Worm (Caenorhabditis elegans) whole organism, L1 larva: ENCODE data around the gene R04E5.7.

ENCODE experiments used
- elt-3 ChIP-seq, 6 experiments: fragments of 150-350 bp in 1 of 6; sonication (generic microtip); optimal IDR thresholded peaks; 2 replicates each; lab custom pipeline; 2017 to 2018; ENCODE audit warnings: missing biosample characterization in 6 of 6, missing genetic modification characterization in 6 of 6, inconsistent platforms in 1 of 6
- skn-1 ChIP-seq: fragments of 150-350 bp; optimal IDR thresholded peaks from 2 replicates; lab custom pipeline; 2014; ENCODE audit warnings: missing biosample characterization, missing genetic modification characterization

DNA sequence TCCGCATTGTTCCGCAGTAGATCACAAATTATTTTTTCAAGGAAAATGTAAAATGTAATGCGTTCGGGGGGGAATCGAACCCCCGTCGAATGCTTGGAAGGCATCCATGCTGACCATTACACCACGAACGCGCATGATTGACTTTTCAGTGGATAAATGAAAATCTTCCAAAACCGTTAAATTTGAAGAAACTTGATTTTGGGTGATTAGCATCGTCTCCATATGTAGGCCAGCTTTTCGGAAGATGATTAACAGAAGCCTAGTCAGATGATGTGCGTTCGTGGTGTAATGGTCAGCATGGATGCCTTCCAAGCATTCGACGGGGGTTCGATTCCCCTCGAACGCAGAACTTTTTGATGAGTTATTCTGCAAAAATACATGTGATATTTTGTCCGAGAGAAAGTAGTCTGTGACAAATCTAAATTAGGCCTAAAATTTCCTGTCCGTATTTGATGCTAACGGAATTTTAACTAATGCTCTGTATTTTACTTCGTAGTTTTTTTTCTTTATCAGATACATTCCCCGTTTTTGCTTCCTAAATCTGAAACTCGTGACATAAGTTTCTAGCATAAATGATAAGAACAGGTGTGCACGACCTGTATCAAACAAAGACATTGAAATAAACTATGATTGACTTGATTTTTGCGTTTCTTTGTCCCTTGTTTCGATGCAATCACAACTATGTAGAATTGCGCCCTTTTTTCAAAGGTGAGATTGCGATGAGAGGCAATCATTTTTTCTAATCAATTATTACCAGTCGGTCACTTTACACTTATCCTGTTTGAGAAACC lies 49.6 kb upstream of the R04E5.7 start, which contains the start of gene C28G1.10:
- TF ChIP-seq elt-3 (tag; optimal IDR thresholded peaks at IDR 0.05; lab: Kevin White, UChicago) (no peak), skn-1 (no peak)
